Worm (Caenorhabditis elegans): Measurements from ENCODE around the gene Y47D7A.17.

DNA sequence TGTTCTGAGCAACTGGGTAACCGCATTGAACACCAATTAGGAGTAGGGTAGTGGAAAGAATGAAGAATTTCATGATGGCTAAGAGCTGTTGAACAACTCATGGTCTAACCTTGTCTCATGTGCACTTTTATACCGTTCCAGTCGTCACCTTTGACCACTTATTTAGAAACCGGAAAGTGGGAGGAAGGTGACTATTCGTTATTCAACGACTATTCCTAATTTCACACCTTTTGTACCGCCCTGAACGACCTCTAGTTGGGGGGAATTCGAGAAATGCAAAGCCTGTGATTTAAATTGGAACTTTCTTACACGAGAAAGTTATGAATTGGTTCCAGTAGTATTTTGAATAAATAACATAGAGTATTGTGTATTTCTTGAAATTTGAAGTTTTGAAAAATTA lies 18.0 kb upstream of the Y47D7A.17 start, which contains the start of gene Y47D7A.12:
- TF ChIP-seq nfya-1 (tag; optimal IDR thresholded peaks at IDR 0.05; ENCODE audit: borderline replicate concordance, insufficient read depth), result no peak
- TF ChIP-seq efl-1 (GFP tag; optimal IDR thresholded peaks at IDR 0.05), result no peak
- no peak for TF ChIP-seq cebp-1 (GFP tag; IDR thresholded peaks at IDR 0.05)
- TF ChIP-seq cebp-1 (tag; optimal IDR thresholded peaks at IDR 0.05), result no peak
- TF ChIP-seq nhr-179 (tag; optimal IDR thresholded peaks at IDR 0.05), result no peak
- no peak for TF ChIP-seq ama-1 (optimal IDR thresholded peaks at IDR 0.05)
- no peak for TF ChIP-seq ama-1 (GFP tag; optimal IDR thresholded peaks at IDR 0.05)
- no peak for TF ChIP-seq sea-2 (GFP tag; IDR thresholded peaks at IDR 0.05)
- TF ChIP-seq hmg-1.2 (GFP tag; IDR thresholded peaks at IDR 0.05), result no peak
- no peak for TF ChIP-seq hmg-20 (GFP tag; IDR thresholded peaks at IDR 0.05)

Measured in whole organism, young adult.